Worm (Caenorhabditis elegans) whole organism, early embryonic: ENCODE results near the gene F15E6.4.

Source experiments
- B0310.2 ChIP-seq: sonication (generic microtip); optimal IDR thresholded peaks from 2 replicates; lab custom pipeline; 2016; ENCODE audit warnings: mild to moderate bottlenecking, missing genetic modification characterization, missing compliant biosample characterization
- ama-1 ChIP-seq: fragments of 150-350 bp; optimal IDR thresholded peaks from 2 replicates; lab custom pipeline; 2014
- ceh-13 ChIP-seq: fragments of 200-800 bp; sonication (Bioruptor generic); optimal IDR thresholded peaks from 2 replicates; lab custom pipeline; 2018; ENCODE audit warnings: mild to moderate bottlenecking, missing genetic modification characterization, missing compliant biosample characterization
- ceh-36 ChIP-seq: sonication (generic microtip); optimal IDR thresholded peaks from 2 replicates; lab custom pipeline; 2016; ENCODE audit warnings: missing genetic modification characterization, inconsistent platforms, missing compliant biosample characterization
- ets-7 ChIP-seq: sonication (generic microtip); optimal IDR thresholded peaks from 2 replicates; lab custom pipeline; 2016; ENCODE audit warnings: missing genotype, missing genetic modification characterization, missing compliant biosample characterization
- flt-1 ChIP-seq: fragments of 200-800 bp; sonication (Bioruptor generic); IDR thresholded peaks from 2 replicates; pipeline ENCODE4 v1.3.6; 2022; ENCODE audit warnings: missing genetic modification characterization, missing compliant biosample characterization
- hmbx-1 ChIP-seq: sonication (generic microtip); optimal IDR thresholded peaks from 2 replicates; lab custom pipeline; 2016; ENCODE audit warnings: mild to moderate bottlenecking, missing genetic modification characterization, missing compliant biosample characterization
- hmg-4 ChIP-seq: fragments of 200-800 bp; sonication (Bioruptor generic); optimal IDR thresholded peaks from 2 replicates; lab custom pipeline; 2018; ENCODE audit warnings: mild to moderate bottlenecking, missing genetic modification characterization, missing compliant biosample characterization
- sea-1 ChIP-seq: fragments of 200-800 bp; sonication (Bioruptor generic); conservative IDR thresholded peaks from 2 replicates; pipeline ENCODE4 v1.3.6; 2022; ENCODE audit warnings: missing genetic modification characterization, missing compliant biosample characterization
- tbx-11 ChIP-seq: fragments of 200-800 bp; sonication (Bioruptor generic); IDR thresholded peaks from 2 replicates; pipeline ENCODE4 v1.3.6; 2022; ENCODE audit warnings: missing genetic modification characterization, missing compliant biosample characterization
- tbx-37 ChIP-seq: fragments of 200-800 bp; sonication (Bioruptor generic); conservative IDR thresholded peaks from 2 replicates; pipeline ENCODE4 v1.3.6; 2022; ENCODE audit warnings: missing genetic modification reagents, missing genetic modification characterization, missing compliant biosample characterization
- tra-4 ChIP-seq: sonication (generic microtip); optimal IDR thresholded peaks from 2 replicates; lab custom pipeline; 2017; ENCODE audit warnings: missing genetic modification characterization, missing compliant biosample characterization

DNA sequence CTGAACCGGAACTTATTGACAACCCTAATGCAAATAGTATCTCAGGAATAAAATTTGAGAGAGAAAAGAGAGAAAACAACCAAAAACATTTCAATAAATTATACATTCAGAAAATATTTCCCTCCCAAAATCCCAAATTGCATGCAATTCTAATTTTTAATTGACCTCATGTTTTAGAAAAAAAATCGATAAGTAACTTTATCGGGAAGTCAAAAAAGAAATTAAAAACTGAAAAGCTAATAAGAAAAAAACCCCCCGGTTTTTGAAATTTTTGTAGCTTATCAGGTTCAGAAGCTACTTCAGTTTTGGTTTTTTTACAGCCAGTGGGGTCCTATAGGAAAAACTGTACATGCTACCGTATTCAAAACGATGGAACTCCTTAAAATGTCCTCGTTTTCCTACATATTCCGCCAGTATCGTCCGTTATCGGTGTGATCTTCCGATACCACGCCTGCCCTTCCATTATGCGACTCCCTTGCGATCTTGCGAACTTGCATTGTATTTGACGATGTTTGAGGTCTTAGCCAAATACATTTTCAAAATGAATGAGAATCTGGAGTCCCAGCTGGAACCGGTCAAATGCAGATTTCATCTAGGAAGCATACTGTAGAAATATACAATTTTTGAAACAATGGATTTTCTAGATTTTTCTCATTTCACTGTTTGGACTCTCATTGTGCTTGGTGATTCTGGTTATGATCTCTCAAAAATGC, 45.0 kb downstream of the F15E6.4 start, which contains the start of the genes W03B1.3 and oac-51:
- TF ChIP-seq ama-1 (no peak), tra-4 (tag; lab: Kevin White, UChicago) (no peak), tbx-11 (GFP tag; lab: Robert Waterston, UW) (no peak), ets-7 (tag; lab: Kevin White, UChicago) (no peak), B0310.2 (tag; lab: Kevin White, UChicago) (no peak), sea-1 (no peak), hmg-4 (no peak), ceh-36 (tag; lab: Kevin White, UChicago) (no peak), flt-1 (no peak), ceh-13 (no peak), tbx-37 (GFP tag; lab: Robert Waterston, UW) (no peak), hmbx-1 (tag; lab: Kevin White, UChicago) (no peak)
